Fruit fly (Drosophila melanogaster) whole organism, embryonic: ENCODE data around the gene Ilp6.

Source experiments
- Adf1 ChIP-seq: fragments of 200-800 bp; sonication (Bioruptor generic); IDR thresholded peaks from 2 replicates; pipeline ENCODE4 v1.3.6; 2022; ENCODE audit warnings: missing biosample characterization, missing genetic modification characterization
- Awh ChIP-seq: fragments of 200-800 bp; sonication (Bioruptor generic); IDR thresholded peaks from 2 replicates; pipeline ENCODE4, ENCODE4 v1.3.6; 2022; ENCODE audit warnings: missing biosample characterization, missing genetic modification characterization
- CG10209 ChIP-seq: fragments of 200-800 bp; sonication (Bioruptor generic); optimal IDR thresholded peaks from 3 replicates; lab custom pipeline; 2017; ENCODE audit warnings: missing biosample characterization, mild to moderate bottlenecking, missing genetic modification characterization, missing genetic modification reagents
- CG10543 ChIP-seq: fragments of 200-800 bp; sonication (Bioruptor generic); optimal IDR thresholded peaks from 3 replicates; lab custom pipeline; 2017; ENCODE audit warnings: missing biosample characterization, mild to moderate bottlenecking, missing genetic modification characterization, moderate library complexity
- CG11696 ChIP-seq: fragments of 200-800 bp; sonication (Bioruptor generic); IDR thresholded peaks from 2 replicates; pipeline ENCODE4 v1.3.6; 2022; ENCODE audit warnings: missing biosample characterization, missing genetic modification characterization
- CG12299 ChIP-seq: fragments of 200-800 bp; sonication (Bioruptor generic); optimal IDR thresholded peaks from 2 replicates; lab custom pipeline; 2018; ENCODE audit warnings: missing biosample characterization, mild to moderate bottlenecking, missing genetic modification characterization
- CG14014 ChIP-seq: fragments of 200-800 bp; sonication (Bioruptor generic); IDR thresholded peaks from 2 replicates; pipeline ENCODE4 v1.3.6; 2022; ENCODE audit warnings: missing biosample characterization, missing genetic modification characterization
- CG17359 ChIP-seq: fragments of 200-800 bp; sonication (Bioruptor generic); optimal IDR thresholded peaks from 3 replicates; lab custom pipeline; 2018; ENCODE audit warnings: missing biosample characterization, mild to moderate bottlenecking, missing genetic modification characterization, moderate library complexity
- CG18011 ChIP-seq: fragments of 200-800 bp; sonication (Bioruptor generic); optimal IDR thresholded peaks from 2 replicates; lab custom pipeline; 2017; ENCODE audit warnings: missing biosample characterization, missing genetic modification characterization, mild to moderate bottlenecking, moderate library complexity, missing genotype
- CG30403 ChIP-seq: fragments of 200-800 bp; sonication (Bioruptor generic); optimal IDR thresholded peaks from 3 replicates; lab custom pipeline; 2016; ENCODE audit warnings: missing biosample characterization, missing genetic modification characterization
- CG31224 ChIP-seq: fragments of 200-800 bp; sonication (Bioruptor generic); IDR thresholded peaks from 2 replicates; pipeline ENCODE4 v1.3.6; 2022; ENCODE audit warnings: missing biosample characterization, missing genetic modification characterization
- CG31365 ChIP-seq: fragments of 200-800 bp; sonication (Bioruptor generic); optimal IDR thresholded peaks from 2 replicates; lab custom pipeline; 2018; ENCODE audit warnings: missing biosample characterization, mild to moderate bottlenecking, missing genetic modification characterization
- CG31441 ChIP-seq: fragments of 200-800 bp; sonication (Bioruptor generic); IDR thresholded peaks from 2 replicates; pipeline ENCODE4 v1.3.6; 2022; ENCODE audit warnings: missing biosample characterization, missing genetic modification characterization
- CG33557 ChIP-seq: fragments of 200-800 bp; sonication (Bioruptor generic); optimal IDR thresholded peaks from 2 replicates; lab custom pipeline; 2019; ENCODE audit warnings: missing biosample characterization, mild to moderate bottlenecking, missing genetic modification characterization, moderate library complexity
- CG3407 ChIP-seq: fragments of 200-800 bp; sonication (Bioruptor generic); optimal IDR thresholded peaks from 2 replicates; lab custom pipeline; 2018; ENCODE audit warnings: missing biosample characterization, mild to moderate bottlenecking, missing genetic modification characterization
- CG34376 ChIP-seq: fragments of 200-800 bp; sonication (Bioruptor generic); optimal IDR thresholded peaks from 2 replicates; lab custom pipeline; 2018; ENCODE audit warnings: missing biosample characterization, mild to moderate bottlenecking, missing genetic modification characterization
- CG4328 ChIP-seq: fragments of 200-800 bp; sonication (Bioruptor generic); optimal IDR thresholded peaks from 3 replicates; lab custom pipeline; 2017; ENCODE audit warnings: missing biosample characterization, missing genetic modification reagents, missing genetic modification characterization
- CG43689 ChIP-seq: fragments of 200-800 bp; sonication (Bioruptor generic); IDR thresholded peaks from 2 replicates; pipeline ENCODE4 v1.3.6; 2022; ENCODE audit warnings: missing biosample characterization, missing genetic modification characterization
- CG4617 ChIP-seq: fragments of 200-800 bp; sonication (Bioruptor generic); optimal IDR thresholded peaks from 3 replicates; lab custom pipeline; 2016; ENCODE audit warnings: missing biosample characterization, missing genetic modification characterization, borderline replicate concordance
- CG4730 ChIP-seq: fragments of 200-800 bp; sonication (Bioruptor generic); IDR thresholded peaks from 2 replicates; pipeline ENCODE4 v1.3.6; 2022; ENCODE audit warnings: missing biosample characterization, missing genetic modification characterization
- CG6272 ChIP-seq: fragments of 200-800 bp; sonication (Bioruptor generic); IDR thresholded peaks from 2 replicates; pipeline ENCODE4 v1.3.6; 2022; ENCODE audit warnings: missing biosample characterization, missing genetic modification characterization
- CG6765 ChIP-seq: fragments of 200-800 bp; sonication (Bioruptor generic); optimal IDR thresholded peaks from 3 replicates; lab custom pipeline; 2017; ENCODE audit warnings: missing biosample characterization, mild to moderate bottlenecking, missing genetic modification characterization
- CG7556 ChIP-seq: fragments of 200-800 bp; sonication (Bioruptor generic); optimal IDR thresholded peaks from 2 replicates; lab custom pipeline; 2017; ENCODE audit warnings: missing biosample characterization, mild to moderate bottlenecking, missing genetic modification characterization
- Ets65A ChIP-seq: fragments of 200-800 bp; sonication (Bioruptor generic); peaks from one replicate; lab custom pipeline; 2016; ENCODE audit warnings: missing biosample characterization, missing genetic modification characterization
- Fer1 ChIP-seq: fragments of 200-800 bp; sonication (Bioruptor generic); optimal IDR thresholded peaks from 2 replicates; lab custom pipeline; 2017; ENCODE audit warnings: missing biosample characterization, mild to moderate bottlenecking, missing genetic modification characterization
- Gug ChIP-seq: fragments of 200-800 bp; sonication (Bioruptor generic); IDR thresholded peaks from 4 replicates; pipeline ENCODE4 v1.3.6; 2022; ENCODE audit warnings: missing biosample characterization, missing genetic modification characterization
- H15 ChIP-seq: fragments of 200-800 bp; sonication (Bioruptor generic); IDR thresholded peaks from 3 replicates; pipeline ENCODE4 v1.3.6; 2022; ENCODE audit warnings: missing biosample characterization, missing genetic modification characterization
- HmgD ChIP-seq: fragments of 200-800 bp; sonication (Bioruptor generic); optimal IDR thresholded peaks from 3 replicates; lab custom pipeline; 2016; ENCODE audit warnings: missing biosample characterization, missing genetic modification characterization
- Jarid2 ChIP-seq: fragments of 200-800 bp; sonication (Bioruptor generic); optimal IDR thresholded peaks from 3 replicates; lab custom pipeline; 2017; ENCODE audit warnings: mild to moderate bottlenecking, missing biosample characterization, missing genetic modification reagents, missing genetic modification characterization
- Kr ChIP-seq: fragments of 200-800 bp; sonication (Bioruptor generic); optimal IDR thresholded peaks from 2 replicates; lab custom pipeline; 2017; ENCODE audit warnings: missing biosample characterization, mild to moderate bottlenecking, missing genetic modification characterization
- MESR4 ChIP-seq: fragments of 200-800 bp; sonication (Bioruptor generic); optimal IDR thresholded peaks from 2 replicates; lab custom pipeline; 2018; ENCODE audit warnings: missing biosample characterization, mild to moderate bottlenecking, missing genetic modification characterization, moderate library complexity
- NC2β ChIP-seq: fragments of 200-800 bp; sonication (Bioruptor generic); optimal IDR thresholded peaks from 2 replicates; lab custom pipeline; 2016; ENCODE audit warnings: missing biosample characterization, missing genetic modification characterization
- Optix ChIP-seq: fragments of 200-800 bp; sonication (Bioruptor generic); IDR thresholded peaks from 3 replicates; pipeline ENCODE4 v1.3.6; 2022; ENCODE audit warnings: missing biosample characterization, missing genetic modification characterization
- Vsx1 ChIP-seq: fragments of 200-800 bp; sonication (Bioruptor generic); optimal IDR thresholded peaks from 2 replicates; lab custom pipeline; 2017; ENCODE audit warnings: missing biosample characterization, mild to moderate bottlenecking, missing genetic modification characterization, missing genetic modification reagents
- ab ChIP-seq: fragments of 200-800 bp; sonication (Bioruptor generic); optimal IDR thresholded peaks from 2 replicates; lab custom pipeline; 2016; ENCODE audit warnings: missing biosample characterization, missing genetic modification characterization
- ase ChIP-seq: fragments of 200-800 bp; sonication (Bioruptor generic); IDR thresholded peaks from 3 replicates; pipeline ENCODE4 v1.3.6; 2022; ENCODE audit warnings: missing biosample characterization, missing genetic modification characterization
- bbx ChIP-seq: fragments of 200-800 bp; sonication (Bioruptor generic); IDR thresholded peaks from 2 replicates; pipeline ENCODE4 v1.3.6; 2022; ENCODE audit warnings: missing biosample characterization, missing genetic modification characterization; ENCODE audit not compliant: partially characterized antibody
- danr ChIP-seq: fragments of 200-800 bp; sonication (Bioruptor generic); IDR thresholded peaks from 2 replicates; pipeline ENCODE4 v1.3.6; 2022; ENCODE audit warnings: missing biosample characterization, missing genetic modification characterization
- hkb ChIP-seq, 2 experiments: fragments of 200-800 bp in 1 of 2; fragments of >200 bp in 1 of 2; sonication (Bioruptor generic) in 1 of 2; IDR thresholded peaks in 1 of 2; optimal IDR thresholded peaks in 1 of 2; 2 replicates each; pipeline versions ENCODE4 v1.3.6 to Lab custom; 2017 to 2022; ENCODE audit warnings: missing biosample characterization in 1 of 2, missing genetic modification characterization in 1 of 2
- mam ChIP-seq: fragments of 200-800 bp; sonication (Bioruptor generic); optimal IDR thresholded peaks from 3 replicates; lab custom pipeline; 2016; ENCODE audit warnings: missing biosample characterization, missing genetic modification characterization
- odd ChIP-seq: fragments of 200-800 bp; sonication (Bioruptor generic); optimal IDR thresholded peaks from 2 replicates; lab custom pipeline; 2017; ENCODE audit warnings: missing biosample characterization, mild to moderate bottlenecking, missing genetic modification characterization
- pita ChIP-seq: fragments of 200-800 bp; sonication (Bioruptor generic); optimal IDR thresholded peaks from 2 replicates; lab custom pipeline; 2017; ENCODE audit warnings: missing biosample characterization, mild to moderate bottlenecking, missing genetic modification characterization
- ranshi ChIP-seq: fragments of 200-800 bp; sonication (Bioruptor generic); IDR thresholded peaks from 2 replicates; pipeline ENCODE4 v1.3.6; 2022; ENCODE audit warnings: missing biosample characterization, missing genetic modification characterization
- sim ChIP-seq: fragments of 200-800 bp; sonication (Bioruptor generic); IDR thresholded peaks from 2 replicates; pipeline ENCODE4 v1.3.6; 2022; ENCODE audit warnings: missing biosample characterization, missing genetic modification characterization
- sima ChIP-seq: fragments of 200-800 bp; sonication (Bioruptor generic); optimal IDR thresholded peaks from 2 replicates; lab custom pipeline; 2016; ENCODE audit warnings: missing biosample characterization, missing genetic modification characterization
- tin ChIP-seq: fragments of 200-800 bp; sonication (Bioruptor generic); optimal IDR thresholded peaks from 3 replicates; lab custom pipeline; 2016; ENCODE audit warnings: missing biosample characterization, missing genetic modification characterization
- tio ChIP-seq: fragments of 200-800 bp; sonication (Bioruptor generic); optimal IDR thresholded peaks from 2 replicates; lab custom pipeline; 2017; ENCODE audit warnings: missing biosample characterization, missing genetic modification characterization, inconsistent platforms
- toy ChIP-seq: fragments of 200-800 bp; sonication (Bioruptor generic); IDR thresholded peaks from 2 replicates; pipeline ENCODE4 v1.3.6; 2022; ENCODE audit warnings: missing biosample characterization, missing genetic modification characterization
- usp ChIP-seq: fragments of >200 bp; optimal IDR thresholded peaks from 2 replicates; lab custom pipeline; 2017; ENCODE audit warnings: missing biosample characterization, missing genetic modification characterization
- vvl ChIP-seq: fragments of 200-800 bp; sonication (Bioruptor generic); IDR thresholded peaks from 2 replicates; pipeline ENCODE4 v1.3.6; 2022; ENCODE audit warnings: missing biosample characterization, missing genetic modification characterization
- z ChIP-seq: fragments of 200-800 bp; sonication (Bioruptor generic); IDR thresholded peaks from 3 replicates; pipeline ENCODE4 v1.3.6; 2022; ENCODE audit warnings: missing biosample characterization, missing genetic modification characterization
- zf30C ChIP-seq: fragments of 200-800 bp; sonication (Bioruptor generic); optimal IDR thresholded peaks from 3 replicates; lab custom pipeline; 2018; ENCODE audit warnings: missing biosample characterization, mild to moderate bottlenecking, missing genetic modification characterization
- zfh2 ChIP-seq: fragments of 200-800 bp; sonication (Bioruptor generic); optimal IDR thresholded peaks from 2 replicates; lab custom pipeline; 2016; ENCODE audit warnings: missing biosample characterization, missing genetic modification characterization

Ilp6 gene

DNA sequence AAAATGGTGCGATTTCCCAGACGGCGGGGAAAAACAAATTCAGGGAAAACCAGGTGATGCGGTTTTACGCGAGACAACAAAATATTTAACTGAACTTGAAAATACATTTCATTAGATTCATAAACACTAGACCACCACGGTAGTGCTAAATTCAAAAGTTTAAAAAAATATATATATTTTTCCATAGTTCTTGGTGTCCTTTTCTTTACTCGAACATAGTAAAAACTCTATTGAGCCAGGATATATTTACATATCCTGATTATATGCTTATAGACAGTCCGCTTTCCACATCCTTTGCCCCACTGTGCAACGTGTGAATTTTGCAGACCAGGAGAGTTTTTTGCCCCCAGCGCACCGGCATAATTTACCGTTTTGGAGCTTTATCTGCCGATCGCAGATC, 30.9 kb upstream of the Ilp6 start (continued):
- TF ChIP-seq Gug (no peak), CG10209 (GFP tag; lab: Kevin White, UChicago) (peak; percentile 10), tin (no peak), HmgD (GFP tag; lab: Kevin White, UChicago) (no peak), mam (no peak), CG3407 (GFP tag; lab: Kevin White, UChicago) (no peak), CG4730 (GFP tag; lab: Robert Waterston, UW) (no peak), Ets65A (GFP tag; lab: Kevin White, UChicago) (no peak), zf30C (GFP tag; lab: Kevin White, UChicago) (no peak), CG17359 (tag; lab: Kevin White, UChicago) (peak; percentile 17), CG33557 (GFP tag; lab: Kevin White, UChicago) (no peak), tio (peak; percentile 2), CG4617 (GFP tag; lab: Kevin White, UChicago) (no peak), CG43689 (no peak), CG4328 (no peak), sim (GFP tag; lab: Robert Waterston, UW) (no peak), Fer1 (GFP tag; lab: Kevin White, UChicago) (no peak), CG31224 (GFP tag; lab: Robert Waterston, UW) (no peak), Optix (GFP tag; lab: Robert Waterston, UW) (no peak), CG34376 (GFP tag; lab: Kevin White, UChicago) (no peak), Kr (GFP tag; lab: Kevin White, UChicago) (no peak), CG31441 (GFP tag; lab: Robert Waterston, UW) (0 out of 2 replicates have a peak, but pooled peaks have one; percentile 32), MESR4 (GFP tag; lab: Kevin White, UChicago) (no peak), zfh2 (GFP tag; lab: Kevin White, UChicago) (no peak), CG7556 (GFP tag; lab: Kevin White, UChicago) (peak; percentile 7), NC2β (no peak), pita (GFP tag; lab: Kevin White, UChicago) (no peak), usp (no peak), CG10543 (GFP tag; lab: Kevin White, UChicago) (no peak), z (no peak), H15 (no peak), CG14014 (GFP tag; lab: Robert Waterston, UW) (no peak), Vsx1 (GFP tag; lab: Kevin White, UChicago) (no peak), CG18011 (GFP tag; lab: Kevin White, UChicago) (no peak), ranshi (GFP tag; lab: Robert Waterston, UW) (no peak), odd (no peak), Awh (GFP tag; lab: Robert Waterston, UW) (no peak), sima (GFP tag; lab: Kevin White, UChicago) (no peak), hkb (optimal IDR thresholded peaks at IDR 0.05; lab: Kevin White, UChicago) (no peak), hkb (GFP tag; IDR thresholded peaks at IDR 0.05; lab: Robert Waterston, UW) (no peak), ab (no peak), CG11696 (GFP tag; lab: Robert Waterston, UW) (no peak), toy (no peak), ase (GFP tag; lab: Robert Waterston, UW) (no peak), Jarid2 (GFP tag; lab: Kevin White, UChicago) (no peak), bbx (GFP tag; lab: Robert Waterston, UW) (no peak), CG6272 (GFP tag; lab: Robert Waterston, UW) (no peak), CG31365 (tag; lab: Kevin White, UChicago) (no peak), CG12299 (tag; lab: Kevin White, UChicago) (no peak), CG30403 (peak; percentile 43), Adf1 (GFP tag; lab: Robert Waterston, UW) (no peak), CG6765 (no peak), danr (GFP tag; lab: Robert Waterston, UW) (no peak), vvl (GFP tag; lab: Robert Waterston, UW) (no peak)
